Fruit fly (Drosophila melanogaster): ENCODE data around the gene drpr.

dm6 chr3L:1774713-1775648, 44.1 kb upstream of the drpr start, which contains the start of the genes CG13933 and PolD2:
- TF ChIP-seq sv (GFP tag; optimal IDR thresholded peaks at IDR 0.05) (peak; percentile 89), dl (GFP tag; optimal IDR thresholded peaks at IDR 0.05; ENCODE audit: insufficient read depth in 1 of 2, partially characterized antibody in 2 of 2) (no peak), Abd-B (GFP tag; optimal IDR thresholded peaks at IDR 0.05) (no peak), Dif (GFP tag; optimal IDR thresholded peaks at IDR 0.05; ENCODE audit: partially characterized antibody) (no peak), Hr83 (GFP tag; optimal IDR thresholded peaks at IDR 0.05; ENCODE audit: poor library complexity, severe bottlenecking) (peak; percentile 46), h (GFP tag; optimal IDR thresholded peaks at IDR 0.05) (peak; percentile 97), GATAd (GFP tag; optimal IDR thresholded peaks at IDR 0.05) (peak; percentile 87), woc (GFP tag; optimal IDR thresholded peaks at IDR 0.05) (no peak), CrebA (GFP tag; optimal IDR thresholded peaks at IDR 0.05; ENCODE audit: borderline replicate concordance) (no peak)
